Worm (Caenorhabditis elegans): ENCODE results near the gene tsp-4.
A peak's percentile ranks its signal among the peaks of the same experiment; 100 is the strongest.

tsp-4 gene

ce11 chrIV:12520150-12520549, at the start of gene tsp-4:
Gene tsp-4 (minus strand): TSS chrIV:12520250.
- TF ChIP-seq R02D3.7 (tag; optimal IDR thresholded peaks at IDR 0.05) (no peak), ceh-16 (tag; optimal IDR thresholded peaks at IDR 0.05) (no peak), nhr-6 (tag; optimal IDR thresholded peaks at IDR 0.05) (no peak), nhr-23 (tag; optimal IDR thresholded peaks at IDR 0.05) (no peak), mdl-1 (tag; optimal IDR thresholded peaks at IDR 0.05) (no peak), sma-3 (GFP tag; optimal IDR thresholded peaks at IDR 0.05) (no peak), lin-39 (tag; optimal IDR thresholded peaks at IDR 0.05) (no peak), Y55F3AM.14 (GFP tag; optimal IDR thresholded peaks at IDR 0.05) (no peak), blmp-1 (tag; optimal IDR thresholded peaks at IDR 0.05; ENCODE audit: insufficient read depth) (no peak), ztf-11 (tag; optimal IDR thresholded peaks at IDR 0.05) (no peak), unc-55 (GFP tag; optimal IDR thresholded peaks at IDR 0.05) (no peak), ama-1 (optimal IDR thresholded peaks at IDR 0.05) (no peak), zag-1 (tag; optimal IDR thresholded peaks at IDR 0.05) (no peak)

ce11 chrIV:12567176-12567892, 47.3 kb upstream of the tsp-4 start, which contains the start of the genes hsb-1 and let-99:
Gene hsb-1 (minus strand): TSS chrIV:12567226.
Gene let-99 (plus strand): TSS chrIV:12567842.
- no peak for TF ChIP-seq lin-13 (GFP tag; optimal IDR thresholded peaks at IDR 0.05)
- TF ChIP-seq aly-2 (tag; optimal IDR thresholded peaks at IDR 0.05): no peak
- TF ChIP-seq Y55F3AM.14 (GFP tag; optimal IDR thresholded peaks at IDR 0.05): no peak
- TF ChIP-seq F13H6.1 (tag; optimal IDR thresholded peaks at IDR 0.05): peak; percentile 49
- no peak for TF ChIP-seq nhr-129 (tag; optimal IDR thresholded peaks at IDR 0.05)
- TF ChIP-seq ztf-1 (GFP tag; conservative IDR thresholded peaks at IDR 0.05): no peak
- TF ChIP-seq nhr-25 (tag; optimal IDR thresholded peaks at IDR 0.05): no peak
- no peak for TF ChIP-seq sma-9 (GFP tag; optimal IDR thresholded peaks at IDR 0.05)
- TF ChIP-seq sma-9 (tag; optimal IDR thresholded peaks at IDR 0.05): no peak
- TF ChIP-seq fos-1 (tag; optimal IDR thresholded peaks at IDR 0.05): peak; percentile 4
- TF ChIP-seq mab-5 (tag; optimal IDR thresholded peaks at IDR 0.05): no peak
- TF ChIP-seq mbf-1 (tag; optimal IDR thresholded peaks at IDR 0.05): no peak
- no peak for TF ChIP-seq nhr-77 (tag; optimal IDR thresholded peaks at IDR 0.05)
- no peak for TF ChIP-seq unc-39 (tag; optimal IDR thresholded peaks at IDR 0.05)
- TF ChIP-seq unc-55 (GFP tag; optimal IDR thresholded peaks at IDR 0.05): no peak
- TF ChIP-seq sma-3 (GFP tag; optimal IDR thresholded peaks at IDR 0.05): no peak
- TF ChIP-seq lin-39 (tag; optimal IDR thresholded peaks at IDR 0.05): no peak
- no peak for TF ChIP-seq nhr-10 (tag; optimal IDR thresholded peaks at IDR 0.05)
- TF ChIP-seq skn-1 (tag; optimal IDR thresholded peaks at IDR 0.05): no peak
- TF ChIP-seq nhr-237 (tag; optimal IDR thresholded peaks at IDR 0.05): no peak
- TF ChIP-seq ceh-82 (tag; optimal IDR thresholded peaks at IDR 0.05): no peak
- no peak for TF ChIP-seq unc-62 (GFP tag; optimal IDR thresholded peaks at IDR 0.05)
- peak; percentile 24 for TF ChIP-seq crh-2 (tag; optimal IDR thresholded peaks at IDR 0.05)
- no peak for TF ChIP-seq dmd-4 (tag; optimal IDR thresholded peaks at IDR 0.05)
- TF ChIP-seq zag-1 (tag; optimal IDR thresholded peaks at IDR 0.05): no peak
- TF ChIP-seq lin-11 (tag; optimal IDR thresholded peaks at IDR 0.05): no peak
- no peak for TF ChIP-seq blmp-1 (tag; optimal IDR thresholded peaks at IDR 0.05; ENCODE audit: insufficient read depth)
- TF ChIP-seq sem-4 (tag; optimal IDR thresholded peaks at IDR 0.05): no peak
- TF ChIP-seq gmeb-1 (tag; optimal IDR thresholded peaks at IDR 0.05): no peak
- no peak for TF ChIP-seq nhr-21 (tag; optimal IDR thresholded peaks at IDR 0.05)
- no peak for TF ChIP-seq lsy-2 (tag; optimal IDR thresholded peaks at IDR 0.05)
- TF ChIP-seq C34F6.9 (tag; optimal IDR thresholded peaks at IDR 0.05): peak; percentile 55
- TF ChIP-seq nhr-23 (tag; optimal IDR thresholded peaks at IDR 0.05): no peak
- TF ChIP-seq elt-1 (tag; optimal IDR thresholded peaks at IDR 0.05): no peak

ce11 chrIV:12565933-12566540, 46.0 kb upstream of the tsp-4 start, which contains the start of gene eak-7:
Gene eak-7 (minus strand): TSS chrIV:12565983.
- peak; percentile 4 for TF ChIP-seq crh-2 (tag; optimal IDR thresholded peaks at IDR 0.05)
- peak; percentile 50 for TF ChIP-seq unc-55 (GFP tag; optimal IDR thresholded peaks at IDR 0.05)
- TF ChIP-seq ama-1 (optimal IDR thresholded peaks at IDR 0.05): no peak
- peak; percentile 55 for TF ChIP-seq C34F6.9 (tag; optimal IDR thresholded peaks at IDR 0.05)
- peak; percentile 15 for TF ChIP-seq fos-1 (tag; optimal IDR thresholded peaks at IDR 0.05)
- no peak for TF ChIP-seq unc-62 (GFP tag; optimal IDR thresholded peaks at IDR 0.05)
